Worm (Caenorhabditis elegans) whole organism, L1 larva: Measurements from ENCODE around the gene srz-94.

Source experiments
- C16A3.4 ChIP-seq: fragments of 150-350 bp; optimal IDR thresholded peaks from 2 replicates; lab custom pipeline; 2014; ENCODE audit warnings: missing biosample characterization, missing genetic modification characterization
- F16B12.6 ChIP-seq: fragments of 150-350 bp; optimal IDR thresholded peaks from 2 replicates; lab custom pipeline; 2014; ENCODE audit warnings: missing biosample characterization, missing genetic modification characterization
- aha-1 ChIP-seq: fragments of 150-350 bp; optimal IDR thresholded peaks from 2 replicates; lab custom pipeline; 2014; ENCODE audit warnings: missing biosample characterization, missing genetic modification characterization
- blmp-1 ChIP-seq: fragments of 150-350 bp; optimal IDR thresholded peaks from 2 replicates; lab custom pipeline; 2014; ENCODE audit warnings: missing biosample characterization, missing genetic modification characterization
- ces-1 ChIP-seq: fragments of 150-350 bp; optimal IDR thresholded peaks from 2 replicates; lab custom pipeline; 2014; ENCODE audit warnings: missing biosample characterization, missing genetic modification reagents, missing genetic modification characterization
- dsc-1 ChIP-seq: sonication (generic microtip); optimal IDR thresholded peaks from 2 replicates; lab custom pipeline; 2016; ENCODE audit warnings: mild to moderate bottlenecking, missing genetic modification characterization, missing compliant biosample characterization
- efl-1 ChIP-seq, 4 experiments: fragments of 150-350 bp; optimal IDR thresholded peaks in 3 of 4; peaks in 1 of 4; 1 replicate in 1 of 4; 2 replicates in 3 of 4; lab custom pipeline; 2014; ENCODE audit warnings: missing biosample characterization in 2 of 4, missing genetic modification characterization in 2 of 4, missing genetic modification reagents in 2 of 4
- efl-3 ChIP-seq: fragments of 200-800 bp; sonication (Bioruptor generic); optimal IDR thresholded peaks from 2 replicates; lab custom pipeline; 2018; ENCODE audit warnings: mild to moderate bottlenecking, missing genetic modification characterization, missing compliant biosample characterization
- egl-13 ChIP-seq: sonication (generic microtip); optimal IDR thresholded peaks from 2 replicates; lab custom pipeline; 2016; ENCODE audit warnings: missing genotype, missing genetic modification reagents, missing genetic modification characterization, missing compliant biosample characterization
- egl-27 ChIP-seq, 2 experiments: fragments of 150-350 bp in 1 of 2; sonication (generic microtip); optimal IDR thresholded peaks; 3 replicates each; lab custom pipeline; 2017 to 2018; ENCODE audit warnings: missing biosample characterization in 2 of 2, missing genetic modification characterization in 2 of 2, missing genetic modification reagents in 2 of 2
- elt-2 ChIP-seq: sonication (generic microtip); optimal IDR thresholded peaks from 2 replicates; lab custom pipeline; 2016; ENCODE audit warnings: missing genetic modification characterization, mild to moderate bottlenecking, inconsistent platforms, missing compliant biosample characterization, missing genetic modification reagents
- fkh-10 ChIP-seq: sonication (generic microtip); optimal IDR thresholded peaks from 2 replicates; lab custom pipeline; 2017; ENCODE audit warnings: missing biosample characterization, missing genetic modification reagents, missing genetic modification characterization
- grh-1 ChIP-seq: fragments of 200-800 bp; sonication (Bioruptor generic); IDR thresholded peaks from 2 replicates; pipeline ENCODE4 v1.3.6; 2022; ENCODE audit warnings: missing genetic modification reagents, missing genetic modification characterization, missing compliant biosample characterization
- hlh-17 ChIP-seq: fragments of 200-800 bp; sonication (Bioruptor generic); optimal IDR thresholded peaks from 2 replicates; lab custom pipeline; 2018; ENCODE audit warnings: missing genetic modification characterization, mild to moderate bottlenecking, missing compliant biosample characterization, moderate library complexity, borderline replicate concordance
- hlh-4 ChIP-seq: sonication (generic microtip); optimal IDR thresholded peaks from 2 replicates; lab custom pipeline; 2016; ENCODE audit warnings: mild to moderate bottlenecking, missing genetic modification characterization, missing compliant biosample characterization
- hpl-2 ChIP-seq: fragments of 150-350 bp; optimal IDR thresholded peaks from 2 replicates; lab custom pipeline; 2014; ENCODE audit warnings: missing biosample characterization, missing genetic modification reagents, missing genetic modification characterization
- jun-1 ChIP-seq: fragments of 150-350 bp; optimal IDR thresholded peaks from 2 replicates; lab custom pipeline; 2014; ENCODE audit warnings: missing biosample characterization, missing genetic modification reagents, missing genetic modification characterization
- lin-15B ChIP-seq: fragments of 150-350 bp; sonication (generic microtip); optimal IDR thresholded peaks from 3 replicates; lab custom pipeline; 2014; ENCODE audit warnings: missing biosample characterization, missing genetic modification characterization
- lir-3 ChIP-seq: sonication (generic microtip); optimal IDR thresholded peaks from 2 replicates; lab custom pipeline; 2016; ENCODE audit warnings: mild to moderate bottlenecking, missing genetic modification characterization, moderate library complexity, missing compliant biosample characterization; ENCODE audit not compliant: poor library complexity
- nhr-11 ChIP-seq: fragments of 150-350 bp; optimal IDR thresholded peaks from 2 replicates; lab custom pipeline; 2014; ENCODE audit warnings: missing biosample characterization, missing genetic modification characterization
- nhr-12 ChIP-seq: sonication (generic microtip); optimal IDR thresholded peaks from 2 replicates; lab custom pipeline; 2017; ENCODE audit warnings: missing biosample characterization, missing genetic modification characterization
- nhr-20 ChIP-seq: sonication (generic microtip); optimal IDR thresholded peaks from 2 replicates; lab custom pipeline; 2016; ENCODE audit warnings: mild to moderate bottlenecking, missing genetic modification characterization, missing compliant biosample characterization
- nhr-237 ChIP-seq: fragments of 150-350 bp; optimal IDR thresholded peaks from 2 replicates; lab custom pipeline; 2014; ENCODE audit warnings: missing biosample characterization, missing genetic modification characterization
- nhr-28 ChIP-seq: fragments of 150-350 bp; optimal IDR thresholded peaks from 2 replicates; lab custom pipeline; 2014; ENCODE audit warnings: missing biosample characterization, missing genetic modification characterization
- nhr-71 ChIP-seq: sonication (generic microtip); optimal IDR thresholded peaks from 2 replicates; lab custom pipeline; 2016; ENCODE audit warnings: mild to moderate bottlenecking, missing genetic modification characterization, moderate library complexity, missing compliant biosample characterization
- nhr-77 ChIP-seq: fragments of 150-350 bp; optimal IDR thresholded peaks from 2 replicates; lab custom pipeline; 2014; ENCODE audit warnings: missing biosample characterization, missing genetic modification characterization
- pqm-1 ChIP-seq: sonication (generic microtip); optimal IDR thresholded peaks from 3 replicates; lab custom pipeline; 2017; ENCODE audit warnings: missing biosample characterization, missing genetic modification characterization
- rnt-1 ChIP-seq: sonication (generic microtip); optimal IDR thresholded peaks from 2 replicates; lab custom pipeline; 2016; ENCODE audit warnings: mild to moderate bottlenecking, missing genetic modification characterization, moderate library complexity, missing compliant biosample characterization
- skn-1 ChIP-seq: fragments of 150-350 bp; optimal IDR thresholded peaks from 2 replicates; lab custom pipeline; 2014; ENCODE audit warnings: missing biosample characterization, missing genetic modification characterization
- snpc-4 ChIP-seq: fragments of 150-350 bp; optimal IDR thresholded peaks from 2 replicates; lab custom pipeline; 2014; ENCODE audit warnings: missing biosample characterization, missing genetic modification characterization
- snu-23 ChIP-seq: sonication (generic microtip); optimal IDR thresholded peaks from 2 replicates; lab custom pipeline; 2016; ENCODE audit warnings: missing genetic modification characterization, missing compliant biosample characterization
- sup-37 ChIP-seq: fragments of 200-800 bp; sonication (Bioruptor generic); optimal IDR thresholded peaks from 2 replicates; lab custom pipeline; 2018; ENCODE audit warnings: mild to moderate bottlenecking, missing genetic modification characterization, missing compliant biosample characterization
- tlp-1 ChIP-seq: fragments of 150-350 bp; optimal IDR thresholded peaks from 2 replicates; lab custom pipeline; 2014; ENCODE audit warnings: missing biosample characterization, missing genetic modification characterization
- unc-86 ChIP-seq: sonication (generic microtip); optimal IDR thresholded peaks from 2 replicates; lab custom pipeline; 2016; ENCODE audit warnings: missing genetic modification characterization, missing compliant biosample characterization
- zip-4 ChIP-seq: fragments of 200-800 bp; sonication (Bioruptor generic); optimal IDR thresholded peaks from 2 replicates; lab custom pipeline; 2018; ENCODE audit warnings: mild to moderate bottlenecking, missing genetic modification characterization, moderate library complexity, missing compliant biosample characterization
- ztf-4 ChIP-seq: fragments of 150-350 bp; optimal IDR thresholded peaks from 2 replicates; lab custom pipeline; 2014; ENCODE audit warnings: missing biosample characterization, missing genetic modification characterization

Gene srz-94

DNA sequence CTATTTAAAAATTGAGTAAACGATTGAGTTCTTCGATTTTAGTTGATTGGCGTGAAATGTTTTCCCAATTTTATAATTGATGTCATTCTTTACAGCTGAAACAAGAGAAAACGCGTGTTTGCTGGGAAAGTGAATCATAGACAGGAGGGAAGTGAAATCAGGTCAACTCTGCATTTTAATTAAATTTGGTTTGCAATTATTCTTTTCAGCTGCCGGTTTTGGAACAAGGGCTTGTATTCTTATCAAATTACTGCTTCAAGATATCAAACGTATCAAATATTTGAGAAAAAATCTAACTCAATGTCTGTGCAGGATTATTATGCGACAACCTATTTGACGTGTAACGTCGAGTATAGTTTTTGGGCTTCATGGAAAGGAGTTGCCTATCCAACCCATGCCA is 19.0 kb downstream of the srz-94 start, which contains the start of gene srh-97:
Gene srh-97 (plus strand): TSS at position 301 of the 400 bp plus-strand sequence.
- TF ChIP-seq snu-23 (GFP tag; lab: Kevin White, UChicago) = no peak
- TF ChIP-seq zip-4 = no peak
- TF ChIP-seq dsc-1 (tag; lab: Kevin White, UChicago) = no peak
- no peak for TF ChIP-seq nhr-77 (tag; lab: Kevin White, UChicago)
- TF ChIP-seq fkh-10 (GFP tag; lab: Kevin White, UChicago) = no peak
- TF ChIP-seq hlh-4 (tag; lab: Kevin White, UChicago) = peak; percentile 25
- no peak for TF ChIP-seq tlp-1 (tag; lab: Kevin White, UChicago)
- no peak for TF ChIP-seq unc-86 (tag; lab: Kevin White, UChicago)
- TF ChIP-seq lir-3 (tag; lab: Kevin White, UChicago) = no peak

- TF ChIP-seq nhr-20 (tag; lab: Kevin White, UChicago) (peak; percentile 75), elt-2 (peak; percentile 98), snpc-4 (no peak), efl-1 (optimal IDR thresholded peaks at IDR 0.05; lab: Kevin White, UChicago) (no peak), efl-1 (GFP tag; optimal IDR thresholded peaks at IDR 0.05 in 1 of 2; lab: Kevin White, UChicago) (peak in 1 of 2 experiments; percentile 42), nhr-11 (tag; lab: Kevin White, UChicago) (no peak), jun-1 (peak; percentile 57)
Observed at ce11 chrV:17014050-17014449, 21.7 kb downstream of the srz-94 start, which contains the start of gene clc-13. TSS of gene clc-13 (plus strand) at chrV:17014408.

DNA sequence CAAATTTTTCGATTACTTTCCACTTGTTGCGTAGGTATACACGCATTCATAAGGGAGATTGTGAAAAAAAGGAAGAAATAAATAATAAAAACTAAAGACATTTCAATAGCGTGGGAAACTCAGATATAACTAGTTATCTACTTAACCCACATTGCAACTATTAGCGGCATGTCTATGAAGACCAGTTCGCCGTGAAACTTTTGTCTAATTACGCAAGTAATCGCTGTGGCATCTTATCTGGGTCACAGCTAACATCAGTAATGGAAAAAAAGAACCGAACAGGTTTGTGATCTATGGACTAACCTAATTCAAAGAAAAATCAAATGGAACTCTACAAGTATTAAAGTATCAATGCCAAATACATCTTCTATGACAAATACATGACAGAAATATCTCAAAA is 22.5 kb downstream of the srz-94 start, which contains the start of gene clec-241:
Gene clec-241 (minus strand): TSS at position 101 of the 400 bp plus-strand sequence.
- TF ChIP-seq ztf-4 (tag; lab: Kevin White, UChicago) (no peak), aha-1 (no peak), ces-1 (GFP tag; lab: Kevin White, UChicago) (no peak), skn-1 (tag; lab: Kevin White, UChicago) (no peak), pqm-1 (tag; lab: Kevin White, UChicago) (no peak), rnt-1 (no peak), F16B12.6 (no peak), hlh-17 (GFP tag; lab: Kevin White, UChicago) (no peak), lin-15B (no peak), nhr-28 (no peak), sup-37 (GFP tag; lab: Kevin White, UChicago) (no peak), C16A3.4 (tag; lab: Kevin White, UChicago) (no peak), unc-86 (tag; lab: Kevin White, UChicago) (no peak), blmp-1 (no peak)

DNA sequence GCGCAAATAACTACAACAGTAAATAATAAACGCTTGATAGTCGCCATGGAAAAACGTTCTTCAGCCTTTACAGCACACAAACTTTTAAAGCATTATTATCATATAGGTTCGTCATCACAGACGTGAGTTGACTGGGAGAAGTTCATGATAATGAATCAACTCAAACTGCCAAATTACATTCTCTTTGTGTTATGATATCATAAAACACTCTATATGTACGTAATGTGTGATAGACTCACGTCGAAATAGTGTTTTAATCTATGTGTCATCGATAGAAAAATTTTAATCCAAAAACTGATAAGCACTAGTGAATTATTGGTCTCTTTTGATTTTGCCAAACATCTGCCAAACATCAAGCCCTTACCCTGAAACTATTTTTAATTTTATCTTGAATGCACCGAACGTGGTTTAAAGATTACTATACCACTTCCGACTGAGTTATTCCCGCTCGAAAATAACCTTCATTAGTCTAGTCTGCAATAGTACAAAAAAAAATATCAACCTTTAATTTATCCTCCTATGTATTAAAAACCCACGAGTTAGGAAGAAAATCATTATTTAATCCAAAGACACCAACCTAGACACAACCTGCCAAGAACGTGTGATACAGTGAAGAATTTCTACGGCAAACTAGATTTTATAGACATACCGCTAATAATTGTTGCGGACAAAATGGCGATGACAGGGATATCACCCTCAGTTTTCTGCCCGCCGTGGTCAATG is 26.2 kb downstream of the srz-94 start, which contains the start of the genes clc-12 and clec-240:
Gene clc-12 (minus strand): TSS at position 47 of the 723 bp plus-strand sequence.
Gene clec-240 (plus strand): TSS at position 673 of the 723 bp plus-strand sequence.
- TF ChIP-seq elt-2 (peak; percentile 69), sup-37 (GFP tag; lab: Kevin White, UChicago) (no peak), nhr-12 (tag; lab: Kevin White, UChicago) (no peak), egl-27 (tag; optimal IDR thresholded peaks at IDR 0.05; lab: Kevin White, UChicago) (no peak)
- TF ChIP-seq, all 84 proteins: peak for 1

DNA sequence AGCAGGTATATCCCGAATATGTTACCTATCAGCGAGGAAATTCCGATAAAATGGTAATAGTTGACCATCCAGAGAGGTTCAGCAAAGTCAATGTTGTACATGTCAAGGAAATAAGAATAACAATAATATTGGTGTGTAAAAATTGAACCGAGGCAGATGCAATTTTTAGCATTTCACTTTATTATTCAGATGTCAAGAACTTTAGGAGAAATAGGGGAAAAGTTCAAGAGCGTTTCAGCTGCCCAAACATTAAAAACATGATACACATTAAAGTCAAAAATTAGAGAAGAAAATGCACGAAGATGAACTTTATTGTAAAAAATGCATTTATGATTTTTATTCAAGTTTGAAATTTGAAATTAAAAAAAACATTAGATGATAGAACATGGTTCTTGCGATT is 27.4 kb downstream of the srz-94 start, which contains the start of gene sri-69:
Gene sri-69 (minus strand): TSS at position 101 of the 400 bp plus-strand sequence.
- no peak for TF ChIP-seq nhr-11 (tag; lab: Kevin White, UChicago)
- TF ChIP-seq egl-13 = no peak
- no peak for TF ChIP-seq efl-3
- no peak for TF ChIP-seq nhr-71 (tag; lab: Kevin White, UChicago)
- TF ChIP-seq hpl-2 (GFP tag; lab: Kevin White, UChicago) = no peak
- no peak for TF ChIP-seq aha-1
- no peak for TF ChIP-seq snpc-4
- no peak for TF ChIP-seq skn-1 (tag; lab: Kevin White, UChicago)
- TF ChIP-seq lin-15B = no peak
- no peak for TF ChIP-seq grh-1 (GFP tag; lab: Robert Waterston, UW)
- no peak for TF ChIP-seq tlp-1 (tag; lab: Kevin White, UChicago)
- TF ChIP-seq nhr-237 (tag; lab: Kevin White, UChicago) = no peak
